Worm (Caenorhabditis elegans) whole organism, L4 larva: ENCODE results near the gene clec-135.

Source experiments
- F49E8.2 ChIP-seq: sonication (generic microtip); optimal IDR thresholded peaks from 2 replicates; lab custom pipeline; 2016; ENCODE audit warnings: missing compliant biosample characterization, mild to moderate bottlenecking, missing genetic modification characterization, borderline replicate concordance
- Y48G9A.11 ChIP-seq: fragments of 200-800 bp; sonication (Bioruptor generic); IDR thresholded peaks from 2 replicates; pipeline ENCODE4 v1.3.6; 2022; ENCODE audit warnings: missing genetic modification reagents, missing genetic modification characterization, missing compliant biosample characterization
- ceh-28 ChIP-seq: fragments of 150-350 bp; optimal IDR thresholded peaks from 2 replicates; lab custom pipeline; 2014; ENCODE audit warnings: missing biosample characterization, missing genetic modification reagents, missing genetic modification characterization
- egl-27 ChIP-seq: sonication (generic microtip); optimal IDR thresholded peaks from 3 replicates; lab custom pipeline; 2017; ENCODE audit warnings: missing biosample characterization, missing genetic modification reagents, missing genetic modification characterization
- unc-39 ChIP-seq: sonication (generic microtip); optimal IDR thresholded peaks from 2 replicates; lab custom pipeline; 2017; ENCODE audit warnings: missing biosample characterization, missing genetic modification characterization

DNA sequence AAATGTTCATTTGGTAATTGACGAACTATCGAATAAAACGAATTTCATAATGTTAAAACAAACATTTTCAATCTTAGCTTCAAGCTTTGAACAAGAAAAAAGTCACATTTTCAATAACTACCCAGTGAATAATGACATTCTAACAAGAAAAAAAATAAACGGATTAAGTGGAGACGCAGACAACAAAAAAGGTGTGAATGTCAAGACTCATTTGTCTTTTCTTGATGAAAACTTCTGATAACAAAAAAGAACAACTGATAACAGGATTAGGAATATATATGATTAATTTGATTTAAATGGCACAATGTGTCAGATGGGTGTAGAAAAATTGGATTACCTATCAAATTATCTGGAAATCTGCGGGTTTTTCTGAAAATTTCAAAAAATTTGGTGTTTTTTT, 30.0 kb upstream of the clec-135 start:
- TF ChIP-seq egl-27 (tag; lab: Kevin White, UChicago) (no peak), ceh-28 (tag; lab: Kevin White, UChicago) (no peak), unc-39 (no peak), Y48G9A.11 (GFP tag; lab: Robert Waterston, UW) (no peak), F49E8.2 (tag; lab: Kevin White, UChicago) (no peak)
